Worm (Caenorhabditis elegans) whole organism, young adult: Measurements from ENCODE around the gene bud-13.

Source experiments
- B0336.3 ChIP-seq: fragments of 200-800 bp; sonication (Bioruptor generic); IDR thresholded peaks from 2 replicates; pipeline ENCODE4 v1.3.6; 2022; ENCODE audit warnings: missing genetic modification characterization, missing compliant biosample characterization
- D2030.7 ChIP-seq: fragments of 200-800 bp; sonication (Bioruptor generic); IDR thresholded peaks from 2 replicates; pipeline ENCODE4 v1.3.6; 2022; ENCODE audit warnings: missing genetic modification reagents, missing genetic modification characterization, missing compliant biosample characterization
- F10E7.11 ChIP-seq: sonication (generic microtip); optimal IDR thresholded peaks from 2 replicates; lab custom pipeline; 2017; ENCODE audit warnings: mild to moderate bottlenecking, missing genetic modification characterization, moderate library complexity, missing compliant biosample characterization
- F22D6.2 ChIP-seq: sonication (generic microtip); optimal IDR thresholded peaks from 2 replicates; lab custom pipeline; 2016; ENCODE audit warnings: mild to moderate bottlenecking, missing genetic modification characterization, missing compliant biosample characterization
- F23B12.7 ChIP-seq: sonication (generic microtip); optimal IDR thresholded peaks from 2 replicates; lab custom pipeline; 2017; ENCODE audit warnings: missing genetic modification characterization, mild to moderate bottlenecking, missing compliant biosample characterization, antibody characterized with exemption, moderate library complexity; ENCODE audit not compliant: insufficient read depth
- F33H1.4 ChIP-seq: fragments of 200-800 bp; sonication (Bioruptor generic); IDR thresholded peaks from 2 replicates; pipeline ENCODE4 v1.3.6; 2022; ENCODE audit warnings: missing genetic modification reagents, missing genetic modification characterization, missing compliant biosample characterization
- F57C9.4 ChIP-seq: sonication (generic microtip); optimal IDR thresholded peaks from 2 replicates; lab custom pipeline; 2017; ENCODE audit warnings: mild to moderate bottlenecking, missing genetic modification characterization, missing compliant biosample characterization
- K12H6.12 ChIP-seq: fragments of 200-800 bp; sonication (Bioruptor generic); optimal IDR thresholded peaks from 2 replicates; lab custom pipeline; 2018; ENCODE audit warnings: mild to moderate bottlenecking, missing genetic modification characterization, missing compliant biosample characterization
- Y53F4B.3 ChIP-seq: fragments of 200-800 bp; sonication (Bioruptor generic); IDR thresholded peaks from 2 replicates; pipeline ENCODE4 v1.3.6; 2022; ENCODE audit warnings: missing genetic modification reagents, missing genetic modification characterization, missing compliant biosample characterization
- Y56A3A.18 ChIP-seq: fragments of 200-800 bp; sonication (Bioruptor generic); IDR thresholded peaks from 2 replicates; pipeline ENCODE4 v1.3.6; 2022; ENCODE audit warnings: missing genetic modification reagents, missing genetic modification characterization, missing compliant biosample characterization
- Y79H2A.3 ChIP-seq: fragments of 200-800 bp; sonication (Bioruptor generic); conservative IDR thresholded peaks from 2 replicates; pipeline ENCODE4 v1.3.6; 2022; ENCODE audit warnings: missing genetic modification reagents, missing genetic modification characterization, missing compliant biosample characterization
- Y95B8A.8 ChIP-seq: fragments of 200-800 bp; sonication (Bioruptor generic); IDR thresholded peaks from 2 replicates; pipeline ENCODE4 v1.3.6; 2022; ENCODE audit warnings: missing genetic modification reagents, missing genetic modification characterization, missing compliant biosample characterization
- ama-1 ChIP-seq, 3 experiments: fragments of 150-350 bp in 1 of 3; sonication (generic microtip) in 2 of 3; optimal IDR thresholded peaks; 2 replicates each; lab custom pipeline; 2014 to 2018; ENCODE audit warnings: missing biosample characterization in 2 of 3, missing genetic modification characterization in 2 of 3, missing genetic modification reagents in 2 of 3
- atf-7 ChIP-seq: sonication (generic microtip); optimal IDR thresholded peaks from 2 replicates; lab custom pipeline; 2017; ENCODE audit warnings: mild to moderate bottlenecking, missing genetic modification characterization, missing compliant biosample characterization
- athp-1 ChIP-seq: sonication (generic microtip); optimal IDR thresholded peaks from 2 replicates; lab custom pipeline; 2017; ENCODE audit warnings: mild to moderate bottlenecking, missing genetic modification characterization, missing compliant biosample characterization
- attf-3 ChIP-seq: fragments of 200-800 bp; sonication (Bioruptor generic); conservative IDR thresholded peaks from 2 replicates; pipeline ENCODE4 v1.3.6; 2022; ENCODE audit warnings: missing genetic modification reagents, missing genetic modification characterization, missing compliant biosample characterization
- attf-6 ChIP-seq: fragments of 200-800 bp; sonication (Bioruptor generic); IDR thresholded peaks from 2 replicates; pipeline ENCODE4 v1.3.6; 2022; ENCODE audit warnings: missing genetic modification reagents, missing genetic modification characterization, missing compliant biosample characterization
- ccch-3 ChIP-seq: fragments of 200-800 bp; sonication (Bioruptor generic); optimal IDR thresholded peaks from 2 replicates; lab custom pipeline; 2018; ENCODE audit warnings: mild to moderate bottlenecking, missing genetic modification characterization, missing compliant biosample characterization
- cebp-1 ChIP-seq, 2 experiments: fragments of 200-800 bp in 1 of 2; sonication (Bioruptor generic) in 1 of 2; sonication (generic microtip) in 1 of 2; IDR thresholded peaks in 1 of 2; optimal IDR thresholded peaks in 1 of 2; 2 replicates each; pipeline versions ENCODE4 v1.3.6 to Lab custom; 2017 to 2022; ENCODE audit warnings: missing compliant biosample characterization in 2 of 2, missing genetic modification characterization in 2 of 2, mild to moderate bottlenecking in 1 of 2, missing genetic modification reagents in 1 of 2, moderate library complexity in 1 of 2
- die-1 ChIP-seq: sonication (generic microtip); optimal IDR thresholded peaks from 2 replicates; lab custom pipeline; 2016; ENCODE audit warnings: missing genotype, mild to moderate bottlenecking, missing genetic modification characterization, missing compliant biosample characterization
- dox-1 ChIP-seq: fragments of 200-800 bp; sonication (Bioruptor generic); IDR thresholded peaks from 2 replicates; pipeline ENCODE4 v1.3.6; 2022; ENCODE audit warnings: missing genetic modification reagents, missing genetic modification characterization, missing compliant biosample characterization
- gei-17 ChIP-seq: fragments of 200-800 bp; sonication (Bioruptor generic); optimal IDR thresholded peaks from 2 replicates; lab custom pipeline; 2018; ENCODE audit warnings: mild to moderate bottlenecking, missing genetic modification characterization, missing compliant biosample characterization
- hrde-1 ChIP-seq: sonication (generic microtip); optimal IDR thresholded peaks from 2 replicates; lab custom pipeline; 2016; ENCODE audit warnings: missing genetic modification characterization, mild to moderate bottlenecking, missing compliant biosample characterization, moderate library complexity, missing genotype, missing genetic modification reagents, borderline replicate concordance
- hsf-1 ChIP-seq: fragments of 200-800 bp; sonication (Bioruptor generic); IDR thresholded peaks from 2 replicates; pipeline ENCODE4 v1.3.6; 2022; ENCODE audit warnings: missing genetic modification reagents, missing genetic modification characterization, missing compliant biosample characterization
- let-607 ChIP-seq, 2 experiments: fragments of 200-800 bp in 1 of 2; sonication (Bioruptor generic) in 1 of 2; sonication (generic microtip) in 1 of 2; optimal IDR thresholded peaks; 2 replicates each; lab custom pipeline; 2016 to 2018; ENCODE audit warnings: mild to moderate bottlenecking in 2 of 2, missing compliant biosample characterization in 2 of 2, missing genetic modification characterization in 2 of 2, moderate library complexity in 2 of 2, missing genotype in 1 of 2
- lin-54 ChIP-seq: fragments of 200-800 bp; sonication (Bioruptor generic); optimal IDR thresholded peaks from 2 replicates; lab custom pipeline; 2018; ENCODE audit warnings: mild to moderate bottlenecking, missing genetic modification characterization, missing compliant biosample characterization
- lir-1 ChIP-seq: fragments of 200-800 bp; sonication (Bioruptor generic); conservative IDR thresholded peaks from 2 replicates; pipeline ENCODE4 v1.3.6; 2022; ENCODE audit warnings: missing genetic modification reagents, missing genetic modification characterization, missing compliant biosample characterization
- madf-3 ChIP-seq: fragments of 200-800 bp; sonication (Bioruptor generic); IDR thresholded peaks from 2 replicates; pipeline ENCODE4 v1.3.6; 2022; ENCODE audit warnings: missing genetic modification reagents, missing genetic modification characterization, missing compliant biosample characterization
- mcd-1 ChIP-seq: fragments of 200-800 bp; sonication (Bioruptor generic); IDR thresholded peaks from 2 replicates; pipeline ENCODE4 v1.3.6; 2022; ENCODE audit warnings: missing genetic modification reagents, missing genetic modification characterization, missing compliant biosample characterization
- nfya-2 ChIP-seq: fragments of 200-800 bp; sonication (Bioruptor generic); IDR thresholded peaks from 2 replicates; pipeline ENCODE4 v1.3.6; 2022; ENCODE audit warnings: missing genetic modification reagents, missing genetic modification characterization, missing compliant biosample characterization
- nfyb-1 ChIP-seq: fragments of 200-800 bp; sonication (Bioruptor generic); IDR thresholded peaks from 2 replicates; pipeline ENCODE4 v1.3.6; 2022; ENCODE audit warnings: missing genetic modification reagents, missing genetic modification characterization, missing compliant biosample characterization
- nhr-120 ChIP-seq: fragments of 200-800 bp; sonication (Bioruptor generic); IDR thresholded peaks from 2 replicates; pipeline ENCODE4 v1.3.6; 2022; ENCODE audit warnings: missing genetic modification characterization, missing compliant biosample characterization
- nhr-179 ChIP-seq: sonication (generic microtip); optimal IDR thresholded peaks from 2 replicates; lab custom pipeline; 2016; ENCODE audit warnings: mild to moderate bottlenecking, missing genetic modification characterization, missing compliant biosample characterization
- nhr-27 ChIP-seq: fragments of 200-800 bp; sonication (Bioruptor generic); optimal IDR thresholded peaks from 2 replicates; lab custom pipeline; 2018; ENCODE audit warnings: mild to moderate bottlenecking, missing genetic modification characterization, moderate library complexity, missing compliant biosample characterization
- nhr-80 ChIP-seq: sonication (generic microtip); optimal IDR thresholded peaks from 2 replicates; lab custom pipeline; 2016; ENCODE audit warnings: missing genetic modification characterization, missing compliant biosample characterization
- nhr-90 ChIP-seq: sonication (generic microtip); optimal IDR thresholded peaks from 2 replicates; lab custom pipeline; 2016; ENCODE audit warnings: missing genotype, mild to moderate bottlenecking, missing genetic modification characterization, missing compliant biosample characterization
- pbrm-1 ChIP-seq: fragments of 200-800 bp; sonication (Bioruptor generic); IDR thresholded peaks from 2 replicates; pipeline ENCODE4 v1.3.6; 2022; ENCODE audit warnings: missing genetic modification reagents, missing genetic modification characterization, missing compliant biosample characterization
- sdz-38 ChIP-seq: sonication (generic microtip); optimal IDR thresholded peaks from 2 replicates; lab custom pipeline; 2016; ENCODE audit warnings: missing genotype, missing genetic modification characterization, missing compliant biosample characterization
- somi-1 ChIP-seq: fragments of 200-800 bp; sonication (Bioruptor generic); optimal IDR thresholded peaks from 2 replicates; lab custom pipeline; 2018; ENCODE audit warnings: mild to moderate bottlenecking, missing genetic modification characterization, missing compliant biosample characterization
- tbp1 ChIP-seq: fragments of 200-800 bp; sonication (Bioruptor generic); optimal IDR thresholded peaks from 2 replicates; lab custom pipeline; 2018; ENCODE audit warnings: mild to moderate bottlenecking, missing genetic modification characterization, missing compliant biosample characterization
- tbx-9 ChIP-seq: sonication (generic microtip); optimal IDR thresholded peaks from 2 replicates; lab custom pipeline; 2016; ENCODE audit warnings: borderline replicate concordance, missing genetic modification characterization, inconsistent platforms, missing compliant biosample characterization
- tlf-1 ChIP-seq: fragments of 200-800 bp; sonication (Bioruptor generic); optimal IDR thresholded peaks from 2 replicates; lab custom pipeline; 2018; ENCODE audit warnings: mild to moderate bottlenecking, missing genetic modification characterization, missing compliant biosample characterization
- xnd-1 ChIP-seq: sonication (generic microtip); optimal IDR thresholded peaks from 2 replicates; lab custom pipeline; 2016; ENCODE audit warnings: missing genotype, missing genetic modification reagents, missing genetic modification characterization, missing compliant biosample characterization
- zfh-2 ChIP-seq: fragments of 200-800 bp; sonication (Bioruptor generic); conservative IDR thresholded peaks from 2 replicates; pipeline ENCODE4 v1.3.6; 2022; ENCODE audit warnings: missing genetic modification reagents, missing genetic modification characterization, missing compliant biosample characterization
- zim-3 ChIP-seq: sonication (generic microtip); optimal IDR thresholded peaks from 2 replicates; lab custom pipeline; 2017; ENCODE audit warnings: mild to moderate bottlenecking, missing genetic modification characterization, moderate library complexity, missing compliant biosample characterization
- ztf-22 ChIP-seq: fragments of 200-800 bp; sonication (Bioruptor generic); optimal IDR thresholded peaks from 2 replicates; lab custom pipeline; 2018; ENCODE audit warnings: mild to moderate bottlenecking, missing genetic modification characterization, moderate library complexity, missing compliant biosample characterization
- ztf-26 ChIP-seq: sonication (generic microtip); optimal IDR thresholded peaks from 2 replicates; lab custom pipeline; 2017; ENCODE audit warnings: missing genetic modification characterization, missing compliant biosample characterization

bud-13 gene

ce11 chrIII:8974835-8975234 is 7.3 kb upstream of the bud-13 start:
- TF ChIP-seq F10E7.11 (tag; lab: Kevin White, UChicago), result peak; percentile 28
- TF ChIP-seq tbp1, result no peak
- TF ChIP-seq cebp-1 (GFP tag; IDR thresholded peaks at IDR 0.05; lab: Robert Waterston, UW), result no peak
- peak; percentile 43 for TF ChIP-seq cebp-1 (tag; optimal IDR thresholded peaks at IDR 0.05; lab: Kevin White, UChicago)
- no peak for TF ChIP-seq tbx-9 (tag; lab: Kevin White, UChicago)
- TF ChIP-seq F33H1.4 (GFP tag; lab: Robert Waterston, UW), result no peak
- no peak for TF ChIP-seq nfya-2 (GFP tag; lab: Robert Waterston, UW)
- peak; percentile 25 for TF ChIP-seq hrde-1 (tag; lab: Kevin White, UChicago)
- peak; percentile 7 for TF ChIP-seq F22D6.2
- peak; percentile 73 for TF ChIP-seq B0336.3 (GFP tag; lab: Robert Waterston, UW)
- no peak for TF ChIP-seq nhr-27 (tag; lab: Kevin White, UChicago)
- TF ChIP-seq die-1 (tag; lab: Kevin White, UChicago), result peak; percentile 17
- no peak for TF ChIP-seq xnd-1 (tag; lab: Kevin White, UChicago)
- TF ChIP-seq ccch-3 (GFP tag; lab: Kevin White, UChicago), result no peak
- TF ChIP-seq F57C9.4 (tag; lab: Kevin White, UChicago), result no peak
- TF ChIP-seq ztf-22 (GFP tag; lab: Kevin White, UChicago), result no peak
- TF ChIP-seq Y56A3A.18 (GFP tag; lab: Robert Waterston, UW), result peak; percentile 45; the same call in 1 of the 2 replicates
- TF ChIP-seq K12H6.12 (tag; lab: Kevin White, UChicago), result no peak
- TF ChIP-seq F23B12.7 (tag; lab: Kevin White, UChicago), result peak; percentile 23
- peak; percentile 38 for TF ChIP-seq somi-1 (GFP tag; lab: Kevin White, UChicago)
- TF ChIP-seq nhr-80 (tag; lab: Kevin White, UChicago), result no peak
- TF ChIP-seq Y95B8A.8 (GFP tag; lab: Robert Waterston, UW), result peak; percentile 72; the same call in 1 of the 2 replicates
- TF ChIP-seq lin-54 (GFP tag; lab: Kevin White, UChicago), result peak; percentile 6
- TF ChIP-seq nhr-120, result 0 out of 2 replicates have a peak, but pooled peaks have one; percentile 26
- TF ChIP-seq zim-3, result peak; percentile 26
- no peak for TF ChIP-seq attf-6 (GFP tag; lab: Robert Waterston, UW)
- TF ChIP-seq ama-1 (optimal IDR thresholded peaks at IDR 0.05; lab: Kevin White, UChicago), result no peak
- peak in 1 of 2 experiments; percentile 90 for TF ChIP-seq ama-1 (GFP tag; optimal IDR thresholded peaks at IDR 0.05; lab: Kevin White, UChicago)
- no peak for TF ChIP-seq gei-17 (GFP tag; lab: Kevin White, UChicago)
- 0 out of 2 replicates have a peak, but pooled peaks have one; percentile 7 for TF ChIP-seq Y79H2A.3 (GFP tag; lab: Robert Waterston, UW)
- no peak for TF ChIP-seq nhr-90
- TF ChIP-seq D2030.7 (GFP tag; lab: Robert Waterston, UW), result peak; percentile 31; the same call in 1 of the 2 replicates
- no peak; the same call in 1 of the 2 replicates for TF ChIP-seq Y53F4B.3
- TF ChIP-seq athp-1 (tag; lab: Kevin White, UChicago), result peak; percentile 48
- TF ChIP-seq ztf-26, result peak; percentile 41
- no peak for TF ChIP-seq sdz-38 (tag; lab: Kevin White, UChicago)
- no peak for TF ChIP-seq tlf-1 (GFP tag; lab: Kevin White, UChicago)
- no peak for TF ChIP-seq pbrm-1 (GFP tag; lab: Robert Waterston, UW)
- peak; percentile 50; the same call in 1 of the 2 replicates for TF ChIP-seq nfyb-1 (GFP tag; lab: Robert Waterston, UW)
- TF ChIP-seq atf-7 (tag; lab: Kevin White, UChicago), result peak; percentile 27
- TF ChIP-seq nhr-179, result no peak
- TF ChIP-seq madf-3 (GFP tag; lab: Robert Waterston, UW), result peak; percentile 81; the same call in 1 of the 2 replicates
- no peak for TF ChIP-seq mcd-1 (GFP tag; lab: Robert Waterston, UW)
- TF ChIP-seq hsf-1 (GFP tag; lab: Robert Waterston, UW), result peak; percentile 47; the same call in 1 of the 2 replicates
- TF ChIP-seq dox-1, result 0 out of 2 replicates have a peak, but pooled peaks have one; percentile 39
- peak in 1 of 2 experiments; percentile 54 for TF ChIP-seq let-607 (tag; optimal IDR thresholded peaks at IDR 0.05; lab: Kevin White, UChicago)
- no peak for TF ChIP-seq attf-3 (GFP tag; lab: Robert Waterston, UW)
- TF ChIP-seq zfh-2 (GFP tag; lab: Robert Waterston, UW), result no peak
- TF ChIP-seq lir-1, result no peak
